Fruit fly (Drosophila melanogaster) whole organism, wandering third instar larva: ENCODE data around the gene Rassf.

Experiments
- CrebA ChIP-seq: fragments of 200-800 bp; sonication (Bioruptor generic); optimal IDR thresholded peaks from 2 replicates; lab custom pipeline; 2016; ENCODE audit warnings: missing biosample characterization, mild to moderate bottlenecking, missing genetic modification characterization, borderline replicate concordance
- N ChIP-seq: fragments of >200 bp; optimal IDR thresholded peaks from 2 replicates; lab custom pipeline; 2018; ENCODE audit warnings: missing biosample characterization, missing external identifiers, missing genetic modification characterization
- OdsH ChIP-seq: fragments of 200-800 bp; sonication (Bioruptor generic); optimal IDR thresholded peaks from 2 replicates; lab custom pipeline; 2016; ENCODE audit warnings: missing biosample characterization, mild to moderate bottlenecking, missing genetic modification characterization
- Sp1 ChIP-seq: fragments of 200-800 bp; sonication (Bioruptor generic); optimal IDR thresholded peaks from 3 replicates; lab custom pipeline; 2019; ENCODE audit warnings: missing biosample characterization, mild to moderate bottlenecking, missing genetic modification characterization, moderate library complexity
- Vsx2 ChIP-seq: fragments of 200-300, 225-300 bp; sonication (Bioruptor generic); optimal IDR thresholded peaks from 2 replicates; lab custom pipeline; 2018; ENCODE audit warnings: missing biosample characterization, missing genetic modification characterization; ENCODE audit not compliant: partially characterized antibody
- fru ChIP-seq: fragments of 200-800 bp; sonication (Bioruptor generic); optimal IDR thresholded peaks from 3 replicates; lab custom pipeline; 2016; ENCODE audit warnings: missing biosample characterization, mild to moderate bottlenecking, missing genetic modification characterization
- jim ChIP-seq: fragments of 175-275, 200-325 bp; sonication (Bioruptor generic); optimal IDR thresholded peaks from 2 replicates; lab custom pipeline; 2016; ENCODE audit warnings: missing biosample characterization, mild to moderate bottlenecking, missing genetic modification characterization
- pan ChIP-seq: fragments of >200 bp; optimal IDR thresholded peaks from 2 replicates; lab custom pipeline; 2017

DNA sequence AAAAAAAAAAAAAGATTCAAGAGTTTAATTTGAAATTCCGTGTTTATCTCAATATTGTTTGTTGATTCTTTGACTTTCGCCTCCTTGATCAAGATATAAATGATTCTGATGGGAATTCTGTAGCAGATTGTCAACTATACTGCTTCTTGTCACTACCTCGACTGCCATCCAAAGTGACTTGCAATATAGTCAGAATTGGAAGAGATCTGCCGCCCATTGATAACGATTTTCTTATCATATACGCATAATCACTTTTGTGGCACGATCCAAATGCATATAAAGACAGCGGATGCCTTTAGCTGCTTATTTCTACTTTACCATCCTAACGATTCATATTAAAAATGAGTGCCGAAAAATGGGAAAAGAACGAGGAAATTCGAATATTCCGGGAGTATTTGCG, 18.5 kb downstream of the Rassf start, which contains the start of gene CG6738:
- TF ChIP-seq jim (no peak), pan (no peak), Vsx2 (GFP tag; lab: Kevin White, UChicago) (no peak), OdsH (GFP tag; lab: Kevin White, UChicago) (no peak), CrebA (GFP tag; lab: Kevin White, UChicago) (no peak), N (GFP tag; lab: Kevin White, UChicago) (no peak), Sp1 (GFP tag; lab: Kevin White, UChicago) (no peak), fru (GFP tag; lab: Kevin White, UChicago) (no peak)
